Worm (Caenorhabditis elegans) whole organism, L4 larva: ENCODE measurements around the gene T26H5.9.

Experiments
- F26F4.8 ChIP-seq: fragments of 200-800 bp; sonication (Bioruptor generic); conservative IDR thresholded peaks from 2 replicates; pipeline ENCODE4 v1.3.6; 2022; ENCODE audit warnings: missing genetic modification characterization, missing compliant biosample characterization
- T20F7.1 ChIP-seq: fragments of 200-800 bp; sonication (Bioruptor generic); optimal IDR thresholded peaks from 2 replicates; lab custom pipeline; 2018; ENCODE audit warnings: mild to moderate bottlenecking, missing genetic modification characterization, missing compliant biosample characterization
- T26A8.4 ChIP-seq: fragments of 200-800 bp; sonication (Bioruptor generic); IDR thresholded peaks from 2 replicates; pipeline ENCODE4 v1.3.6; 2022; ENCODE audit warnings: missing genetic modification characterization, missing compliant biosample characterization
- Y105C5A.15 ChIP-seq: fragments of 200-800 bp; sonication (Bioruptor generic); IDR thresholded peaks from 2 replicates; pipeline ENCODE4 v1.3.6; 2022; ENCODE audit warnings: missing genetic modification characterization, missing compliant biosample characterization
- Y75B8A.6 ChIP-seq: fragments of 200-800 bp; sonication (Bioruptor generic); IDR thresholded peaks from 2 replicates; pipeline ENCODE4 v1.3.6; 2022; ENCODE audit warnings: missing genetic modification reagents, missing genetic modification characterization, missing compliant biosample characterization
- ZK337.2 ChIP-seq: fragments of 200-800 bp; sonication (Bioruptor generic); IDR thresholded peaks from 2 replicates; pipeline ENCODE4 v1.3.6; 2022; ENCODE audit warnings: missing genetic modification reagents, missing genetic modification characterization, missing compliant biosample characterization
- aha-1 ChIP-seq: fragments of 150-350 bp; peaks from one replicate; lab custom pipeline; 2014; ENCODE audit warnings: missing biosample characterization, missing genetic modification characterization
- arid-1 ChIP-seq: fragments of 200-800 bp; sonication (Bioruptor generic); conservative IDR thresholded peaks from 2 replicates; pipeline ENCODE4 v1.3.6; 2022; ENCODE audit warnings: missing genetic modification reagents, missing genetic modification characterization, missing compliant biosample characterization
- ceh-62 ChIP-seq: sonication (generic microtip); optimal IDR thresholded peaks from 2 replicates; lab custom pipeline; 2017; ENCODE audit warnings: missing biosample characterization, missing genetic modification characterization
- ctbp-1 ChIP-seq: fragments of 200-800 bp; sonication (Bioruptor generic); IDR thresholded peaks from 2 replicates; pipeline ENCODE4 v1.3.6; 2022; ENCODE audit warnings: missing genetic modification reagents, missing genetic modification characterization, missing compliant biosample characterization
- daf-12 ChIP-seq: fragments of 150-350 bp; optimal IDR thresholded peaks from 2 replicates; lab custom pipeline; 2014; ENCODE audit warnings: missing biosample characterization, missing genetic modification reagents, missing genetic modification characterization
- daf-16 ChIP-seq, 3 experiments: sonication (generic microtip); optimal IDR thresholded peaks; 2 replicates each; lab custom pipeline; 2016 to 2017; ENCODE audit warnings: missing genetic modification characterization in 3 of 3, missing genetic modification reagents in 3 of 3, mild to moderate bottlenecking in 2 of 3, missing compliant biosample characterization in 2 of 3, missing biosample characterization in 1 of 3, moderate library complexity in 1 of 3
- dve-1 ChIP-seq: sonication (generic microtip); optimal IDR thresholded peaks from 2 replicates; lab custom pipeline; 2017; ENCODE audit warnings: antibody characterized with exemption, mild to moderate bottlenecking, missing genetic modification characterization, missing compliant biosample characterization; ENCODE audit not compliant: insufficient read depth
- fkh-10 ChIP-seq: fragments of 150-350 bp; optimal IDR thresholded peaks from 2 replicates; lab custom pipeline; 2014; ENCODE audit warnings: missing biosample characterization, missing genetic modification reagents, missing genetic modification characterization
- lim-7 ChIP-seq: fragments of 200-800 bp; sonication (Bioruptor generic); IDR thresholded peaks from 2 replicates; pipeline ENCODE4 v1.3.6; 2022; ENCODE audit warnings: missing genetic modification characterization, missing compliant biosample characterization
- lin-39 ChIP-seq: fragments of 150-350 bp; optimal IDR thresholded peaks from 2 replicates; lab custom pipeline; 2014; ENCODE audit warnings: missing biosample characterization, missing genetic modification reagents, missing genetic modification characterization
- mxl-2 ChIP-seq: fragments of 200-800 bp; sonication (Bioruptor generic); conservative IDR thresholded peaks from 2 replicates; pipeline ENCODE4 v1.3.6; 2022; ENCODE audit warnings: missing genetic modification reagents, missing genetic modification characterization, missing compliant biosample characterization
- nhr-102 ChIP-seq: sonication (generic microtip); optimal IDR thresholded peaks from 2 replicates; lab custom pipeline; 2016; ENCODE audit warnings: mild to moderate bottlenecking, missing genetic modification characterization, moderate library complexity, missing compliant biosample characterization
- nhr-11 ChIP-seq: fragments of 150-350 bp; optimal IDR thresholded peaks from 2 replicates; lab custom pipeline; 2014; ENCODE audit warnings: missing biosample characterization, missing genetic modification characterization
- nhr-25 ChIP-seq: sonication (generic microtip); optimal IDR thresholded peaks from 2 replicates; lab custom pipeline; 2017; ENCODE audit warnings: missing genetic modification characterization, mild to moderate bottlenecking, missing compliant biosample characterization, antibody characterized with exemption, moderate library complexity, borderline replicate concordance; ENCODE audit not compliant: insufficient read depth
- nhr-28 ChIP-seq: fragments of 150-350 bp; optimal IDR thresholded peaks from 2 replicates; lab custom pipeline; 2014; ENCODE audit warnings: missing biosample characterization, missing genetic modification characterization
- nhr-41 ChIP-seq: fragments of 200-800 bp; sonication (Bioruptor generic); IDR thresholded peaks from 2 replicates; pipeline ENCODE4 v1.3.6; 2022; ENCODE audit warnings: missing genetic modification reagents, missing genetic modification characterization, missing compliant biosample characterization
- nhr-42 ChIP-seq: fragments of 200-800 bp; sonication (Bioruptor generic); IDR thresholded peaks from 2 replicates; pipeline ENCODE4 v1.3.6; 2022; ENCODE audit warnings: missing genetic modification characterization, missing compliant biosample characterization
- pqm-1 ChIP-seq: sonication (generic microtip); optimal IDR thresholded peaks from 2 replicates; lab custom pipeline; 2017; ENCODE audit warnings: missing biosample characterization, missing genetic modification characterization
- snpc-4 ChIP-seq: fragments of 150-350 bp; optimal IDR thresholded peaks from 2 replicates; lab custom pipeline; 2014; ENCODE audit warnings: missing biosample characterization, missing genetic modification characterization
- tag-97 ChIP-seq: fragments of 200-800 bp; sonication (Bioruptor generic); IDR thresholded peaks from 2 replicates; pipeline ENCODE4 v1.3.6; 2022; ENCODE audit warnings: missing genetic modification characterization, missing compliant biosample characterization
- unc-62 ChIP-seq, 3 experiments: fragments of 150-350 bp in 1 of 3; sonication (generic microtip); optimal IDR thresholded peaks in 2 of 3; peaks in 1 of 3; 1 replicate in 1 of 3; 2 replicates in 2 of 3; lab custom pipeline; 2014 to 2017; ENCODE audit warnings: missing biosample characterization in 3 of 3, missing genetic modification characterization in 3 of 3, missing genetic modification reagents in 3 of 3, missing genotype in 1 of 3
- zag-1 ChIP-seq: fragments of 150-350 bp; optimal IDR thresholded peaks from 2 replicates; lab custom pipeline; 2014; ENCODE audit warnings: missing biosample characterization, missing genetic modification characterization

The T26H5.9 gene

ce11 chrV:15426944-15427343 is 17.8 kb upstream of the T26H5.9 start, which contains the start of gene fbxa-209:
TSS of gene fbxa-209 (minus strand) at chrV:15427044.
- TF ChIP-seq T20F7.1 (GFP tag; lab: Kevin White, UChicago), result peak; percentile 31
- no peak for TF ChIP-seq daf-16 (GFP tag; optimal IDR thresholded peaks at IDR 0.05; lab: Kevin White, UChicago)
- TF ChIP-seq daf-16 (tag; optimal IDR thresholded peaks at IDR 0.05; lab: Kevin White, UChicago), result peak; percentile 23
- no peak for TF ChIP-seq arid-1
- peak; percentile 41 for TF ChIP-seq dve-1
- TF ChIP-seq nhr-25, result no peak
- TF ChIP-seq, all 104 proteins: peak for 3

DNA sequence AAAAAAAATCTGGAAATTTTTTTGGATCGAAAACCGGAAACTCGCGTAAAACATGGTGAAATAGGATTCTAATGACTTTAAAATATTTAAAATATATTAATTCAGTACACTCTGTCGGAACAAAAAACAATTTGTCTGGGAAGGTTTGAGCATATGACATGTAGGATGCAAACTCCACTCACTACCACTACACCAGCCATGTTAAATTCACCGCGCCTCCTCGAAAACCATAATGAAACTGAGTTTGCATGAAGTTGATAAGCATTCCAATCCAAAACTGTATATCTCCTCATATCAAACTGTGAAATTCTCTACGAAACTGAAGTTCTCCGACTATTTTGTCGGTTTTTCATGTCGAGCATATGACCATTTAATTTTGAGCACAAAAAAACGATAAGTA is 15.6 kb upstream of the T26H5.9 start:
- TF ChIP-seq nhr-41 (GFP tag; lab: Robert Waterston, UW), result peak; percentile 69; the same call in 1 of the 2 replicates
- TF ChIP-seq F26F4.8, result peak; percentile 74; the same call in 1 of the 2 replicates
- TF ChIP-seq Y105C5A.15 (GFP tag; lab: Robert Waterston, UW), result peak; percentile 40; the same call in 1 of the 2 replicates

DNA sequence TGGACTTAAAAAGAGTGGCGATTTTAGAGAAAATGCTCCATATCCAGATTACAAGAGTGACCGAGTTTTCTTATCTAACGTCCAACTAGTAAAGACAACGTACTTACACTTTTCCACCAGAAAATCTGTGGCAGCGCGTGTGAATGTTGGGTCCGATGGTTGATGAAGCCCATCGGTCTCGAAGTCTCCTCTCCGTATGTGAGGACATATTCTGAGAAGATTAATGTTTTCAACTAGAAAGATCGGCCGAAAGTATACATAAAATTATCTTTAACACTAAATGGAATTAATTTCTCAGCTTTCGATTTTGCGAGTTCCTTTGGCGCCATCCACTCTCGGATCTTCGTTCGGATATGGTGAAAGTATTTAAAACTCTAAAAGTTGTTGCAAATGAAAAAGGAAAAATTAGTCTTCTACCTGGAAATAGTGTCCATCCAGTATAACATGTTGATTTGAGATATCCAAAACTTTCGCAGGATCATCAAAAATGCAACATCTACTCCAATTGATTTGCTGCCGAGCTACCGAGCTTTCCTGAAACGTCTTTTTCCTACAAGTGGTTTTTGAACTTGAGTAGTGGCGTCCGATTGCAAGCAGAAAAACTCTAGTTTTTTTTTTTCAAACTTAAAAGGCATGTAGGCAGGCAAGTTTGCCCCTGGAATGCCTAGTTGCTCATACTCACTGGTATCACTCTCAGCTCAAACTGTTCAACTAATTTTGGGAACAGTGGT is 13.2 kb upstream of the T26H5.9 start:
- TF ChIP-seq unc-62 (GFP tag; optimal IDR thresholded peaks at IDR 0.05 in 1 of 2; lab: Kevin White, UChicago) (peak in 1 of 2 experiments; percentile 63), unc-62 (tag; optimal IDR thresholded peaks at IDR 0.05; lab: Kevin White, UChicago) (no peak), ceh-62 (no peak), snpc-4 (tag; lab: Kevin White, UChicago) (no peak), lim-7 (GFP tag; lab: Robert Waterston, UW) (no peak), ZK337.2 (0 out of 2 replicates have a peak, but pooled peaks have one; percentile 35), daf-12 (tag; lab: Kevin White, UChicago) (no peak), ctbp-1 (GFP tag; lab: Robert Waterston, UW) (no peak), Y75B8A.6 (GFP tag; lab: Robert Waterston, UW) (peak; percentile 63; the same call in 1 of the 2 replicates), nhr-42 (GFP tag; lab: Robert Waterston, UW) (no peak), lin-39 (tag; lab: Kevin White, UChicago) (peak; percentile 33), nhr-11 (tag; lab: Kevin White, UChicago) (no peak), tag-97 (GFP tag; lab: Robert Waterston, UW) (0 out of 2 replicates have a peak, but pooled peaks have one; percentile 35), fkh-10 (GFP tag; lab: Kevin White, UChicago) (no peak), pqm-1 (tag; lab: Kevin White, UChicago) (no peak), nhr-102 (tag; lab: Kevin White, UChicago) (no peak), zag-1 (tag; lab: Kevin White, UChicago) (no peak)

DNA sequence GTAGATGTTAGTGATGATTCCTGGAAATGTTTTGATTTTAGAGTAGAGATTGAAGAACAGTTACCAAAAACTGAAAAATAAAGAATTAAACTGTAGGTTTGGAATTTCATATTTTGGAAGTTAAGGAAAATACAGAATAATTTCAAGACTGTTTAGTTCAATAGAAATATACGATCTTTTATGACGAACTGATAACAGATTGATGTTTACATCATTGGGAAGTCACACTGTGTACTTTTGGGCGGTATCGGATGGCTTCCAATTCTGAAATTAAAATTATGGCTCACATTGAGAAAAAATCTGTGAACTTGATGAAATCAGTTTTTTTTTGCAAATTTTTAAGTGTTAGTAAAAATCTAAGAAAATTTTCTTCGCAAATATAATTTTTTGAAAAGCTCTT is 12.3 kb upstream of the T26H5.9 start, which contains the start of gene T26H5.8:
TSS of gene T26H5.8 (minus strand) at position 270 of the 400 bp plus-strand sequence.
- TF ChIP-seq pqm-1 (tag; lab: Kevin White, UChicago) (peak; percentile 92), daf-16 (GFP tag; optimal IDR thresholded peaks at IDR 0.05; lab: Kevin White, UChicago) (no peak), daf-16 (tag; optimal IDR thresholded peaks at IDR 0.05; lab: Kevin White, UChicago) (peak; percentile 97), nhr-42 (GFP tag; lab: Robert Waterston, UW) (no peak), dve-1 (peak; percentile 26), nhr-28 (tag; lab: Kevin White, UChicago) (peak; percentile 80), aha-1 (tag; lab: Kevin White, UChicago) (peak; percentile 17)

DNA sequence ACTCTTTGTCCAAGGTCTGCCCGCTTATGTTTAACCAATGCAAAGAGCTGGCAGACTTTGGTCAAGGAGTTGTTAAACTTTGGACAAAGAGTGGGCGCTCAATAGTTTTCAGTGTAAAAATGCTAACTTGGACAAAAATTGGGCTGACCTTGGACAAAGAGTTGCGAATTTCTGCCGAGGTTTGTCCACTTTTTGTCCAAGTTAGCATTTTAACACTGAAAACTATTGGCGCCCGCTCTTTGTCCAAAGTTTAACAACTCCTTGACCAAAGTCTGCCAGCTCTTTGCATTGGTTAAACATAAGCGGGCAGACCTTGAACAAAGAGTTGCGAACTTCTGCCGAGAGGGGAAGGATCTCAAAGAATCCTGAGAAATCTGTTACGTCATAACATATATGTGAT is 11.1 kb upstream of the T26H5.9 start:
- TF ChIP-seq aha-1 (tag; lab: Kevin White, UChicago) (peak; percentile 38), mxl-2 (GFP tag; lab: Robert Waterston, UW) (peak; percentile 56; the same call in 1 of the 2 replicates)

DNA sequence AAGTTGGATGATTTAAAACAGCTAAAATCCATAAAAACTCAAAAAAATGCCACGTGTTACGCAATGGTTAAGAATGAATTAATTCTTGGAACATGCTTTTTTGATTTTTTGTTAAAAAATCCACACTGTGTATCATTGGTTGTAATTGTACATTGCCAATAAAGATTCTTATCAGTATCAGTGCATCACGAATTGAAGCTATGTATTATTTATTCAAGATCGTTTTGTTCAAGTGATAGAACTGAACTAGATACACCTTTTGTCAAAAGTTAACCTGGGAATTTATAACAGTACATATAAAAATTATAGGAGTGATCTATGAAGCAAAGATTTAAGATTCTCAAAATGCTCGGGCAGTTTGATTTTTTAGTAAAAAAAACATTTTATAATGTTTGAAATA is 10.1 kb upstream of the T26H5.9 start:
- TF ChIP-seq daf-16 (GFP tag; optimal IDR thresholded peaks at IDR 0.05; lab: Kevin White, UChicago) (no peak), daf-16 (tag; optimal IDR thresholded peaks at IDR 0.05; lab: Kevin White, UChicago) (peak; percentile 53), pqm-1 (tag; lab: Kevin White, UChicago) (peak; percentile 57), T26A8.4 (no peak)
